Worm (Caenorhabditis elegans) whole organism, late embryonic: ENCODE results near the gene C50F4.1.

Experiments
- C08G9.2 ChIP-seq: sonication (generic microtip); optimal IDR thresholded peaks from 2 replicates; lab custom pipeline; 2016; ENCODE audit warnings: mild to moderate bottlenecking, missing genetic modification characterization, moderate library complexity, missing compliant biosample characterization
- nhr-11 ChIP-seq: fragments of 150-350 bp; optimal IDR thresholded peaks from 2 replicates; lab custom pipeline; 2014; ENCODE audit warnings: missing biosample characterization, missing genetic modification characterization

DNA sequence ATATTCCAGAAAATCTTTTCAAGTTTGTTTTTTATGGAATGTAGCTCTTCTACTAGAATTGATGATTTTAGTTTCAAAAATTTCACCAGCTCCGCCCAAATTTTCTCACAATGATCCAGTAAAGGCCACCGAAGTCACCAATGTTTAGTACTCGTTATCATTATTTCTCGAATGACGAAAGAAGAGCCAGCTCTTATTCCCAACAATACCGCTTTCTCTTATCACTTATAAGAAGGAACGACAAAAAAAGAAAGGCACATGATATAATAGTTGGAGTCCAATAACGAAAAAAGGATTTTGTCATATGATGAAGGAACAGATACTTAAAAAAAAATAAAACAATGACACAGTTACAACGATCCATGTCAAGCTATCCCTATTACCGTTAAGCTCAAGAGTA, 44.5 kb downstream of the C50F4.1 start:
- no peak for TF ChIP-seq nhr-11 (tag; lab: Kevin White, UChicago)
- no peak for TF ChIP-seq C08G9.2
